Worm (Caenorhabditis elegans) whole organism, L2 larva: Measurements from ENCODE around the gene gon-14.
A peak's percentile ranks its signal among the peaks of the same experiment; 100 is the strongest.

Experiments
- C34F6.9 ChIP-seq: fragments of 150-350 bp; optimal IDR thresholded peaks from 2 replicates; lab custom pipeline; 2014; ENCODE audit warnings: missing biosample characterization, missing genetic modification characterization
- F13H6.1 ChIP-seq: sonication (generic microtip); optimal IDR thresholded peaks from 2 replicates; lab custom pipeline; 2016; ENCODE audit warnings: missing genetic modification characterization, missing compliant biosample characterization
- R02D3.7 ChIP-seq: fragments of 150-350 bp; optimal IDR thresholded peaks from 2 replicates; lab custom pipeline; 2014; ENCODE audit warnings: missing biosample characterization, missing genetic modification characterization
- Y55F3AM.14 ChIP-seq: fragments of 200-800 bp; sonication (Bioruptor generic); optimal IDR thresholded peaks from 2 replicates; lab custom pipeline; 2018; ENCODE audit warnings: mild to moderate bottlenecking, missing genetic modification characterization, missing compliant biosample characterization
- ZK546.5 ChIP-seq: sonication (generic microtip); optimal IDR thresholded peaks from 2 replicates; lab custom pipeline; 2017; ENCODE audit warnings: missing biosample characterization, missing genetic modification characterization
- alr-1 ChIP-seq: fragments of 150-350 bp; optimal IDR thresholded peaks from 2 replicates; lab custom pipeline; 2014; ENCODE audit warnings: missing biosample characterization, missing genetic modification characterization
- aly-2 ChIP-seq: fragments of 150-350 bp; optimal IDR thresholded peaks from 2 replicates; lab custom pipeline; 2014; ENCODE audit warnings: missing biosample characterization, missing genetic modification characterization
- ama-1 ChIP-seq: fragments of 150-350 bp; optimal IDR thresholded peaks from 2 replicates; lab custom pipeline; 2018; ENCODE audit warnings: inconsistent platforms
- blmp-1 ChIP-seq: sonication (generic microtip); optimal IDR thresholded peaks from 2 replicates; lab custom pipeline; 2017; ENCODE audit warnings: missing genetic modification characterization, mild to moderate bottlenecking, missing compliant biosample characterization, antibody characterized with exemption, moderate library complexity; ENCODE audit not compliant: insufficient read depth
- ceh-16 ChIP-seq: fragments of 150-350 bp; optimal IDR thresholded peaks from 2 replicates; lab custom pipeline; 2014; ENCODE audit warnings: missing biosample characterization, missing genetic modification characterization
- ceh-82 ChIP-seq: fragments of 150-350 bp; optimal IDR thresholded peaks from 2 replicates; lab custom pipeline; 2014; ENCODE audit warnings: missing biosample characterization, missing genetic modification characterization
- crh-2 ChIP-seq: sonication (generic microtip); optimal IDR thresholded peaks from 2 replicates; lab custom pipeline; 2017; ENCODE audit warnings: missing biosample characterization, missing genetic modification characterization
- dmd-4 ChIP-seq: sonication (generic microtip); optimal IDR thresholded peaks from 2 replicates; lab custom pipeline; 2017; ENCODE audit warnings: missing biosample characterization, missing genetic modification characterization
- egl-27 ChIP-seq: sonication (generic microtip); optimal IDR thresholded peaks from 3 replicates; lab custom pipeline; 2017; ENCODE audit warnings: missing biosample characterization, missing genetic modification reagents, missing genetic modification characterization
- elt-1 ChIP-seq: fragments of 150-350 bp; optimal IDR thresholded peaks from 2 replicates; lab custom pipeline; 2014; ENCODE audit warnings: missing biosample characterization, missing genetic modification characterization
- elt-3 ChIP-seq: sonication (generic microtip); optimal IDR thresholded peaks from 2 replicates; lab custom pipeline; 2017; ENCODE audit warnings: missing biosample characterization, missing genetic modification characterization
- fos-1 ChIP-seq: fragments of 150-350 bp; optimal IDR thresholded peaks from 2 replicates; lab custom pipeline; 2014; ENCODE audit warnings: missing biosample characterization, missing genetic modification characterization
- gmeb-1 ChIP-seq: fragments of 150-350 bp; optimal IDR thresholded peaks from 2 replicates; lab custom pipeline; 2014; ENCODE audit warnings: missing biosample characterization, missing genetic modification characterization
- lin-11 ChIP-seq: fragments of 150-350 bp; sonication (generic microtip); optimal IDR thresholded peaks from 2 replicates; lab custom pipeline; 2014; ENCODE audit warnings: missing biosample characterization, missing genetic modification characterization, inconsistent platforms, mixed read lengths
- lin-13 ChIP-seq: fragments of 150-350 bp; optimal IDR thresholded peaks from 2 replicates; lab custom pipeline; 2014; ENCODE audit warnings: missing biosample characterization, missing genetic modification reagents, missing genetic modification characterization
- lin-39 ChIP-seq: fragments of 150-350 bp; optimal IDR thresholded peaks from 2 replicates; lab custom pipeline; 2014; ENCODE audit warnings: missing biosample characterization, missing genetic modification reagents, missing genetic modification characterization
- lsy-2 ChIP-seq, 2 experiments: fragments of 150-350 bp in 1 of 2; sonication (generic microtip) in 1 of 2; optimal IDR thresholded peaks; 2 replicates each; lab custom pipeline; 2014 to 2017; ENCODE audit warnings: missing biosample characterization in 2 of 2, missing genetic modification characterization in 2 of 2
- mab-5 ChIP-seq: fragments of 150-350 bp; optimal IDR thresholded peaks from 2 replicates; lab custom pipeline; 2014; ENCODE audit warnings: missing biosample characterization, missing genetic modification characterization
- mbf-1 ChIP-seq: sonication (generic microtip); optimal IDR thresholded peaks from 2 replicates; lab custom pipeline; 2017; ENCODE audit warnings: missing biosample characterization, missing genetic modification characterization
- mdl-1 ChIP-seq, 2 experiments: fragments of 150-350 bp in 1 of 2; sonication (generic microtip) in 1 of 2; optimal IDR thresholded peaks; 2 replicates each; lab custom pipeline; 2017; ENCODE audit warnings: missing biosample characterization in 2 of 2, missing genetic modification characterization in 2 of 2
- nhr-10 ChIP-seq: sonication (generic microtip); optimal IDR thresholded peaks from 2 replicates; lab custom pipeline; 2017; ENCODE audit warnings: missing biosample characterization, missing genetic modification characterization
- nhr-11 ChIP-seq: fragments of 150-350 bp; optimal IDR thresholded peaks from 2 replicates; lab custom pipeline; 2014; ENCODE audit warnings: missing biosample characterization, missing genetic modification characterization
- nhr-12 ChIP-seq: fragments of 150-350 bp; optimal IDR thresholded peaks from 2 replicates; lab custom pipeline; 2014; ENCODE audit warnings: missing biosample characterization, missing genetic modification characterization
- nhr-129 ChIP-seq: fragments of 150-350 bp; optimal IDR thresholded peaks from 2 replicates; lab custom pipeline; 2014; ENCODE audit warnings: missing biosample characterization, missing genetic modification characterization
- nhr-21 ChIP-seq: fragments of 150-350 bp; optimal IDR thresholded peaks from 2 replicates; lab custom pipeline; 2014; ENCODE audit warnings: missing biosample characterization, missing genetic modification characterization
- nhr-23 ChIP-seq: fragments of 150-350 bp; optimal IDR thresholded peaks from 2 replicates; lab custom pipeline; 2014; ENCODE audit warnings: missing biosample characterization, missing genetic modification reagents, missing genetic modification characterization
- nhr-237 ChIP-seq: fragments of 150-350 bp; optimal IDR thresholded peaks from 2 replicates; lab custom pipeline; 2014; ENCODE audit warnings: missing biosample characterization, missing genetic modification characterization
- nhr-25 ChIP-seq: fragments of 150-350 bp; sonication (generic microtip); optimal IDR thresholded peaks from 3 replicates; lab custom pipeline; 2014; ENCODE audit warnings: missing biosample characterization, missing genetic modification characterization
- nhr-6 ChIP-seq: fragments of 150-350 bp; optimal IDR thresholded peaks from 2 replicates; lab custom pipeline; 2014; ENCODE audit warnings: missing biosample characterization, missing genetic modification characterization
- nhr-77 ChIP-seq: fragments of 150-350 bp; optimal IDR thresholded peaks from 2 replicates; lab custom pipeline; 2014; ENCODE audit warnings: missing biosample characterization, missing genetic modification characterization
- peb-1 ChIP-seq: fragments of 150-350 bp; optimal IDR thresholded peaks from 2 replicates; lab custom pipeline; 2014; ENCODE audit warnings: missing biosample characterization, missing genetic modification characterization
- sem-4 ChIP-seq: fragments of 150-350 bp; optimal IDR thresholded peaks from 2 replicates; lab custom pipeline; 2014; ENCODE audit warnings: missing biosample characterization, missing genetic modification reagents, missing genetic modification characterization
- skn-1 ChIP-seq: sonication (generic microtip); optimal IDR thresholded peaks from 2 replicates; lab custom pipeline; 2017; ENCODE audit warnings: missing biosample characterization, missing genetic modification characterization
- sma-3 ChIP-seq: sonication (generic microtip); optimal IDR thresholded peaks from 2 replicates; lab custom pipeline; 2016; ENCODE audit warnings: missing genetic modification reagents, missing genetic modification characterization, missing compliant biosample characterization
- sma-9 ChIP-seq, 2 experiments: fragments of 150-350 bp in 1 of 2; sonication (generic microtip) in 1 of 2; optimal IDR thresholded peaks; 2 replicates each; lab custom pipeline; 2014 to 2016; ENCODE audit warnings: missing genetic modification characterization in 2 of 2, mild to moderate bottlenecking in 1 of 2, missing biosample characterization in 1 of 2, missing compliant biosample characterization in 1 of 2, missing genetic modification reagents in 1 of 2, moderate library complexity in 1 of 2
- snpc-4 ChIP-seq: fragments of 150-350 bp; optimal IDR thresholded peaks from 2 replicates; lab custom pipeline; 2014; ENCODE audit warnings: missing biosample characterization, missing genetic modification characterization
- unc-39 ChIP-seq: fragments of 150-350 bp; optimal IDR thresholded peaks from 2 replicates; lab custom pipeline; 2014; ENCODE audit warnings: missing biosample characterization, missing genetic modification characterization
- unc-55 ChIP-seq: fragments of 150-350 bp; sonication (generic microtip); optimal IDR thresholded peaks from 3 replicates; lab custom pipeline; 2014; ENCODE audit warnings: missing biosample characterization, missing genetic modification reagents, missing genetic modification characterization
- unc-62 ChIP-seq: fragments of 150-350 bp; optimal IDR thresholded peaks from 2 replicates; lab custom pipeline; 2014; ENCODE audit warnings: missing biosample characterization, missing genetic modification reagents, missing genetic modification characterization
- zag-1 ChIP-seq: fragments of 150-350 bp; optimal IDR thresholded peaks from 2 replicates; lab custom pipeline; 2014; ENCODE audit warnings: missing biosample characterization, missing genetic modification characterization
- ztf-1 ChIP-seq: fragments of 200-800 bp; sonication (Bioruptor generic); conservative IDR thresholded peaks from 2 replicates; pipeline ENCODE4 v1.3.6; 2022; ENCODE audit warnings: missing genetic modification characterization, missing compliant biosample characterization
- ztf-11 ChIP-seq: sonication (generic microtip); optimal IDR thresholded peaks from 2 replicates; lab custom pipeline; 2017; ENCODE audit warnings: missing biosample characterization, missing genetic modification characterization
- ztf-4 ChIP-seq: fragments of 150-350 bp; optimal IDR thresholded peaks from 2 replicates; lab custom pipeline; 2014; ENCODE audit warnings: missing biosample characterization, missing genetic modification characterization

Gene gon-14

ce11 chrV:6616294-6616693 is 5.3 kb upstream of the gon-14 start:
- TF ChIP-seq fos-1 (tag; lab: Kevin White, UChicago) (peak; percentile 31), snpc-4 (no peak)

ce11 chrV:6614968-6615367 is 4.0 kb upstream of the gon-14 start:
- no peak for TF ChIP-seq nhr-12
- no peak for TF ChIP-seq C34F6.9 (tag; lab: Kevin White, UChicago)
- no peak for TF ChIP-seq alr-1
- no peak for TF ChIP-seq R02D3.7

ce11 chrV:6614152-6614734 is 3.3 kb upstream of the gon-14 start, which contains the start of gene cpr-4:
TSS of gene cpr-4 (plus strand) at chrV:6614674.
- TF ChIP-seq C34F6.9 (tag; lab: Kevin White, UChicago) (no peak), ceh-82 (tag; lab: Kevin White, UChicago) (no peak), R02D3.7 (no peak), elt-3 (tag; lab: Kevin White, UChicago) (no peak), nhr-11 (tag; lab: Kevin White, UChicago) (no peak), unc-55 (GFP tag; lab: Kevin White, UChicago) (no peak), unc-62 (GFP tag; lab: Kevin White, UChicago) (no peak), ama-1 (peak; percentile 20), skn-1 (tag; lab: Kevin White, UChicago) (no peak), ztf-1 (no peak), ZK546.5 (tag; lab: Kevin White, UChicago) (no peak), snpc-4 (no peak), fos-1 (tag; lab: Kevin White, UChicago) (peak; percentile 89), sma-9 (GFP tag; optimal IDR thresholded peaks at IDR 0.05; lab: Kevin White, UChicago) (peak; percentile 81), sma-9 (tag; optimal IDR thresholded peaks at IDR 0.05; lab: Kevin White, UChicago) (no peak), sem-4 (no peak), mab-5 (no peak), nhr-237 (tag; lab: Kevin White, UChicago) (no peak), egl-27 (tag; lab: Kevin White, UChicago) (no peak), dmd-4 (tag; lab: Kevin White, UChicago) (no peak), unc-39 (no peak), blmp-1 (no peak), nhr-23 (tag; lab: Kevin White, UChicago) (no peak), mdl-1 (tag; optimal IDR thresholded peaks at IDR 0.05; lab: Kevin White, UChicago) (peak in 1 of 2 experiments; percentile 8), peb-1 (tag; lab: Kevin White, UChicago) (no peak), elt-1 (tag; lab: Kevin White, UChicago) (no peak), nhr-12 (no peak), nhr-21 (no peak), gmeb-1 (tag; lab: Kevin White, UChicago) (peak; percentile 50), F13H6.1 (tag; lab: Kevin White, UChicago) (peak; percentile 50), lsy-2 (tag; optimal IDR thresholded peaks at IDR 0.05; lab: Kevin White, UChicago) (peak in 1 of 2 experiments; percentile 29), nhr-129 (tag; lab: Kevin White, UChicago) (peak; percentile 19), Y55F3AM.14 (GFP tag; lab: Kevin White, UChicago) (no peak), nhr-77 (tag; lab: Kevin White, UChicago) (no peak), nhr-25 (tag; lab: Kevin White, UChicago) (no peak), lin-13 (GFP tag; lab: Kevin White, UChicago) (no peak), sma-3 (GFP tag; lab: Kevin White, UChicago) (peak; percentile 47), zag-1 (tag; lab: Kevin White, UChicago) (no peak), alr-1 (no peak), aly-2 (tag; lab: Kevin White, UChicago) (no peak), lin-11 (tag; lab: Kevin White, UChicago) (no peak), crh-2 (tag; lab: Kevin White, UChicago) (peak; percentile 76), nhr-10 (tag; lab: Kevin White, UChicago) (no peak), ztf-11 (tag; lab: Kevin White, UChicago) (no peak), ztf-4 (tag; lab: Kevin White, UChicago) (no peak), lin-39 (no peak), nhr-6 (tag; lab: Kevin White, UChicago) (no peak), mbf-1 (tag; lab: Kevin White, UChicago) (no peak), ceh-16 (tag; lab: Kevin White, UChicago) (no peak)
- TF ChIP-seq, all 48 proteins: peak for 10
